Worm (Caenorhabditis elegans): ENCODE measurements around the gene pod-2.

pod-2 gene

ce11 chrII:1199987-1200386 is 63.4 kb downstream of the pod-2 start:
- no peak for TF ChIP-seq W03F9.2 (tag; optimal IDR thresholded peaks at IDR 0.05)
- TF ChIP-seq dao-5 (tag; optimal IDR thresholded peaks at IDR 0.05), result no peak
- no peak for TF ChIP-seq him-1 (tag; optimal IDR thresholded peaks at IDR 0.05)

All from whole organism, L4/young adult.